Fruit fly (Drosophila melanogaster) whole organism, embryonic: ENCODE results near the gene Glut4EF.

Experiments used
- Aef1 ChIP-seq: fragments of 200-800 bp; sonication (Bioruptor generic); IDR thresholded peaks from 3 replicates; pipeline ENCODE4 v1.3.6; 2022; ENCODE audit warnings: missing biosample characterization, missing genetic modification characterization
- BEAF-32 ChIP-seq: fragments of 200-800 bp; sonication (Bioruptor generic); optimal IDR thresholded peaks from 3 replicates; lab custom pipeline; 2017; ENCODE audit warnings: missing biosample characterization, missing genetic modification characterization, mild to moderate bottlenecking, moderate library complexity, missing genetic modification reagents
- Bdp1 ChIP-seq: fragments of 200-800 bp; sonication (Bioruptor generic); optimal IDR thresholded peaks from 3 replicates; lab custom pipeline; 2016; ENCODE audit warnings: missing biosample characterization, missing genetic modification characterization
- Bgb ChIP-seq: fragments of 200-800 bp; sonication (Bioruptor generic); IDR thresholded peaks from 2 replicates; pipeline ENCODE4 v1.3.6; 2022; ENCODE audit warnings: missing biosample characterization, missing genetic modification characterization; ENCODE audit not compliant: partially characterized antibody
- BtbVII ChIP-seq: fragments of 200-800 bp; sonication (Bioruptor generic); optimal IDR thresholded peaks from 3 replicates; lab custom pipeline; 2017; ENCODE audit warnings: missing biosample characterization, mild to moderate bottlenecking, missing genetic modification characterization
- CG10321 ChIP-seq: fragments of 200-800 bp; sonication (Bioruptor generic); IDR thresholded peaks from 2 replicates; pipeline ENCODE4 v1.3.6; 2022; ENCODE audit warnings: missing biosample characterization, missing genetic modification characterization
- CG10543 ChIP-seq: fragments of 200-800 bp; sonication (Bioruptor generic); optimal IDR thresholded peaks from 3 replicates; lab custom pipeline; 2017; ENCODE audit warnings: missing biosample characterization, mild to moderate bottlenecking, missing genetic modification characterization, moderate library complexity
- CG11093 ChIP-seq: fragments of 200-800 bp; sonication (Bioruptor generic); IDR thresholded peaks from 3 replicates; pipeline ENCODE4 v1.3.6; 2022; ENCODE audit warnings: missing biosample characterization, missing genetic modification characterization
- CG11398 ChIP-seq: fragments of 200-800 bp; sonication (Bioruptor generic); optimal IDR thresholded peaks from 2 replicates; lab custom pipeline; 2016; ENCODE audit warnings: missing biosample characterization, missing genetic modification characterization
- CG12071 ChIP-seq: fragments of 200-800 bp; sonication (Bioruptor generic); optimal IDR thresholded peaks from 3 replicates; lab custom pipeline; 2018; ENCODE audit warnings: missing biosample characterization, mild to moderate bottlenecking, missing genetic modification characterization
- CG13775 ChIP-seq: fragments of 200-800 bp; sonication (Bioruptor generic); optimal IDR thresholded peaks from 3 replicates; lab custom pipeline; 2017; ENCODE audit warnings: missing biosample characterization, mild to moderate bottlenecking, missing genetic modification characterization
- CG15479 ChIP-seq: fragments of 200-800 bp; sonication (Bioruptor generic); optimal IDR thresholded peaks from 3 replicates; lab custom pipeline; 2019; ENCODE audit warnings: missing biosample characterization, mild to moderate bottlenecking, missing genetic modification characterization, moderate library complexity
- CG18262 ChIP-seq: fragments of 200-800 bp; optimal IDR thresholded peaks from 3 replicates; lab custom pipeline; 2019; ENCODE audit warnings: missing biosample characterization, mild to moderate bottlenecking, missing genetic modification characterization, moderate library complexity
- CG18764 ChIP-seq: fragments of 200-800 bp; sonication (Bioruptor generic); optimal IDR thresholded peaks from 3 replicates; lab custom pipeline; 2016; ENCODE audit warnings: missing biosample characterization, missing genetic modification characterization
- CG2116 ChIP-seq: fragments of 200-800 bp; sonication (Bioruptor generic); optimal IDR thresholded peaks from 3 replicates; lab custom pipeline; 2018; ENCODE audit warnings: missing biosample characterization, mild to moderate bottlenecking, missing genetic modification characterization
- CG2199 ChIP-seq: fragments of 200-800 bp; sonication (Bioruptor generic); IDR thresholded peaks from 3 replicates; pipeline ENCODE4 v1.3.6; 2022; ENCODE audit warnings: missing biosample characterization, missing genetic modification characterization
- CG34376 ChIP-seq: fragments of 200-800 bp; sonication (Bioruptor generic); optimal IDR thresholded peaks from 2 replicates; lab custom pipeline; 2018; ENCODE audit warnings: missing biosample characterization, mild to moderate bottlenecking, missing genetic modification characterization
- CG4617 ChIP-seq: fragments of 200-800 bp; sonication (Bioruptor generic); optimal IDR thresholded peaks from 3 replicates; lab custom pipeline; 2016; ENCODE audit warnings: missing biosample characterization, missing genetic modification characterization, borderline replicate concordance
- CG5245 ChIP-seq: fragments of 200-800 bp; sonication (Bioruptor generic); optimal IDR thresholded peaks from 3 replicates; lab custom pipeline; 2016; ENCODE audit warnings: missing biosample characterization, missing genetic modification characterization
- CG6654 ChIP-seq: fragments of 200-800 bp; sonication (Bioruptor generic); optimal IDR thresholded peaks from 2 replicates; lab custom pipeline; 2017; ENCODE audit warnings: missing biosample characterization, mild to moderate bottlenecking, missing genetic modification characterization
- CG7786 ChIP-seq: fragments of 200-800 bp; sonication (Bioruptor generic); optimal IDR thresholded peaks from 2 replicates; lab custom pipeline; 2016; ENCODE audit warnings: missing biosample characterization, missing genetic modification characterization
- CG8765 ChIP-seq: fragments of 200-800 bp; sonication (Bioruptor generic); IDR thresholded peaks from 2 replicates; pipeline ENCODE4 v1.3.6; 2022; ENCODE audit warnings: missing biosample characterization, missing genetic modification characterization
- CkIIα-i1 ChIP-seq: fragments of 200-800 bp; sonication (Bioruptor generic); IDR thresholded peaks from 2 replicates; pipeline ENCODE4 v1.3.6; 2022; ENCODE audit warnings: missing biosample characterization, missing genetic modification characterization
- Deaf1 ChIP-seq: fragments of 200-800 bp; optimal IDR thresholded peaks from 3 replicates; lab custom pipeline; 2019; ENCODE audit warnings: missing biosample characterization, mild to moderate bottlenecking, missing genetic modification characterization, moderate library complexity
- Dek ChIP-seq: fragments of 200-800 bp; sonication (Bioruptor generic); optimal IDR thresholded peaks from 3 replicates; lab custom pipeline; 2019; ENCODE audit warnings: missing biosample characterization, mild to moderate bottlenecking, missing genetic modification characterization, moderate library complexity
- Fer3 ChIP-seq: fragments of 200-800 bp; sonication (Bioruptor generic); optimal IDR thresholded peaks from 2 replicates; lab custom pipeline; 2018; ENCODE audit warnings: missing biosample characterization, mild to moderate bottlenecking, missing genetic modification characterization, moderate library complexity
- Hr78 ChIP-seq, 2 experiments: fragments of 200-800 bp in 1 of 2; fragments of >200 bp in 1 of 2; sonication (Bioruptor generic) in 1 of 2; optimal IDR thresholded peaks; 2 replicates each; lab custom pipeline; 2017 to 2019; ENCODE audit warnings: missing biosample characterization in 2 of 2, missing genetic modification characterization in 2 of 2, mild to moderate bottlenecking in 1 of 2, moderate library complexity in 1 of 2
- Hsf ChIP-seq: fragments of 200-800 bp; sonication (Bioruptor generic); optimal IDR thresholded peaks from 3 replicates; lab custom pipeline; 2016; ENCODE audit warnings: missing biosample characterization, missing genetic modification characterization
- Kr ChIP-seq: fragments of 200-800 bp; sonication (Bioruptor generic); optimal IDR thresholded peaks from 2 replicates; lab custom pipeline; 2017; ENCODE audit warnings: missing biosample characterization, mild to moderate bottlenecking, missing genetic modification characterization
- Lim3 ChIP-seq: fragments of 200-800 bp; sonication (Bioruptor generic); IDR thresholded peaks from 2 replicates; pipeline ENCODE4 v1.3.6; 2022; ENCODE audit warnings: missing biosample characterization, missing genetic modification characterization
- Max ChIP-seq: fragments of 200-800 bp; sonication (Bioruptor generic); optimal IDR thresholded peaks from 2 replicates; lab custom pipeline; 2016; ENCODE audit warnings: missing biosample characterization, mild to moderate bottlenecking, missing genetic modification characterization
- Meics ChIP-seq: fragments of 200-800 bp; sonication (Bioruptor generic); optimal IDR thresholded peaks from 2 replicates; lab custom pipeline; 2017; ENCODE audit warnings: missing biosample characterization, mild to moderate bottlenecking, missing genetic modification characterization
- Poxn ChIP-seq: fragments of 200-800 bp; sonication (Bioruptor generic); IDR thresholded peaks from 2 replicates; pipeline ENCODE4 v1.3.6; 2022; ENCODE audit warnings: missing biosample characterization, missing genetic modification characterization
- Side ChIP-seq: fragments of 200-800 bp; sonication (Bioruptor generic); optimal IDR thresholded peaks from 2 replicates; lab custom pipeline; 2016; ENCODE audit warnings: missing biosample characterization, missing genetic modification characterization
- cad ChIP-seq: fragments of >200 bp; optimal IDR thresholded peaks from 2 replicates; lab custom pipeline; 2017; ENCODE audit warnings: missing biosample characterization, missing genetic modification characterization
- ci ChIP-seq: fragments of 200-800 bp; sonication (Bioruptor generic); IDR thresholded peaks from 3 replicates; pipeline ENCODE4 v1.3.6; 2022; ENCODE audit warnings: missing biosample characterization, missing genetic modification characterization
- fu2 ChIP-seq: fragments of 200-800 bp; sonication (Bioruptor generic); optimal IDR thresholded peaks from 2 replicates; lab custom pipeline; 2016; ENCODE audit warnings: missing biosample characterization, missing genetic modification characterization
- gem ChIP-seq: fragments of 200-800 bp; sonication (Bioruptor generic); optimal IDR thresholded peaks from 2 replicates; lab custom pipeline; 2019; ENCODE audit warnings: missing biosample characterization, mild to moderate bottlenecking, missing genetic modification characterization, moderate library complexity
- gfzf ChIP-seq: fragments of 200-800 bp; sonication (Bioruptor generic); optimal IDR thresholded peaks from 2 replicates; lab custom pipeline; 2016; ENCODE audit warnings: missing biosample characterization, mild to moderate bottlenecking, missing genetic modification characterization, moderate library complexity
- gsb-n ChIP-seq: fragments of 200-800 bp; sonication (Bioruptor generic); optimal IDR thresholded peaks from 3 replicates; lab custom pipeline; 2018; ENCODE audit warnings: missing biosample characterization, mild to moderate bottlenecking, missing genetic modification characterization
- lbe ChIP-seq: fragments of 200-800 bp; sonication (Bioruptor generic); optimal IDR thresholded peaks from 2 replicates; lab custom pipeline; 2016; ENCODE audit warnings: missing biosample characterization, mild to moderate bottlenecking, missing genetic modification characterization
- mam ChIP-seq: fragments of 200-800 bp; sonication (Bioruptor generic); optimal IDR thresholded peaks from 3 replicates; lab custom pipeline; 2016; ENCODE audit warnings: missing biosample characterization, missing genetic modification characterization
- pnt ChIP-seq: fragments of 200-800 bp; sonication (Bioruptor generic); optimal IDR thresholded peaks from 3 replicates; lab custom pipeline; 2016; ENCODE audit warnings: missing biosample characterization, missing genetic modification characterization
- run ChIP-seq: fragments of 200-800 bp; sonication (Bioruptor generic); optimal IDR thresholded peaks from 3 replicates; lab custom pipeline; 2018; ENCODE audit warnings: missing biosample characterization, mild to moderate bottlenecking, missing genetic modification characterization
- shn ChIP-seq: fragments of 200-800 bp; sonication (Bioruptor generic); optimal IDR thresholded peaks from 3 replicates; lab custom pipeline; 2016; ENCODE audit warnings: missing biosample characterization, missing genetic modification characterization
- stwl ChIP-seq: fragments of 200-800 bp; sonication (Bioruptor generic); optimal IDR thresholded peaks from 3 replicates; lab custom pipeline; 2018; ENCODE audit warnings: missing biosample characterization, mild to moderate bottlenecking, missing genetic modification characterization, moderate library complexity
- tgo ChIP-seq: fragments of 200-800 bp; sonication (Bioruptor generic); IDR thresholded peaks from 3 replicates; pipeline ENCODE4 v1.3.6; 2022; ENCODE audit warnings: missing biosample characterization, missing genetic modification characterization
- wdn ChIP-seq: fragments of 200-800 bp; sonication (Bioruptor generic); IDR thresholded peaks from 2 replicates; pipeline ENCODE4 v1.3.6; 2022; ENCODE audit warnings: missing biosample characterization, missing genetic modification characterization
- zen2 ChIP-seq: fragments of 200-800 bp; sonication (Bioruptor generic); IDR thresholded peaks from 3 replicates; pipeline ENCODE4 v1.3.6; 2022; ENCODE audit warnings: missing biosample characterization, missing genetic modification characterization; ENCODE audit not compliant: partially characterized antibody
- zfh2 ChIP-seq: fragments of 200-800 bp; sonication (Bioruptor generic); optimal IDR thresholded peaks from 2 replicates; lab custom pipeline; 2016; ENCODE audit warnings: missing biosample characterization, missing genetic modification characterization

Gene Glut4EF

DNA sequence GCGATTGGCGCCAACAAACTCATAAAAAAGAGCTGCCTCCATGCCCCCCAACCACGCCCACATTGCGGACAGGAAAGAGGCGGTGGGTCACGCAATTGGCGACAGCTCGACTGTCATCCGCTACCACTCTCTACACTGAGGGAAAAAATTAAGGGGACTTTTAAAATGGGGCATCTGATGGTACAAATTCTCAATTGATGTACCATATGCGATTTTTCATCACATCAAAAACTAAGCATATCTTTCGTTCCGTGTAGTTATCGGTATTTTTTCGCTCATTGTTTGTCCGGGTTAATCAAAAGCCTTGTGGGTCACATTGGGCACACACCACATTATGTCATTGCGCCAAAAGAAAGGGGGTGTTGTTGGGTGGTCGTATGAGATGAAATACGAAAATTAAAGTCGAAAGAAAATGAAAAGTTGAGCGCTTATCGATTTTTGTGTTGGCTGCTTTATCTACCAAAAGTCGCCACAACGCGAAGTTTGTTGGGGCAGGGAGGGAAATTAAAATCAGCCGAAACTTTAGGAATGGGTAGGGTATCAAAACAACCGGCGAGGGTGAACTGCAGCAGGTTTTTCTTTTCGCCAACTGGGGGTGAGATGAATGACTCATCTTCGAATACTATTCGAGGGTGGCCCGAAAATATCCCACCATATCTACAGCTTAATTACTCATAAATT, 149.7 kb downstream of the Glut4EF start (continued):
- TF ChIP-seq Dek (tag; lab: Kevin White, UChicago), result peak; percentile 40
- no peak for TF ChIP-seq CkIIα-i1 (GFP tag; lab: Robert Waterston, UW)
- no peak for TF ChIP-seq BEAF-32 (GFP tag; lab: Kevin White, UChicago)
- no peak for TF ChIP-seq Deaf1 (tag; lab: Kevin White, UChicago)
- peak; percentile 5 for TF ChIP-seq pnt (GFP tag; lab: Kevin White, UChicago)
- TF ChIP-seq Bgb (GFP tag; lab: Robert Waterston, UW), result no peak
- no peak for TF ChIP-seq CG6654 (GFP tag; lab: Kevin White, UChicago)
- peak; percentile 17 for TF ChIP-seq CG5245
- no peak for TF ChIP-seq gfzf (GFP tag; lab: Kevin White, UChicago)
- TF ChIP-seq lbe, result no peak
- TF ChIP-seq zfh2 (GFP tag; lab: Kevin White, UChicago), result peak; percentile 31
- no peak for TF ChIP-seq CG15479 (GFP tag; lab: Kevin White, UChicago)
- TF ChIP-seq tgo, result peak; percentile 44; the same call in 1 of the 3 replicates
- TF ChIP-seq zen2 (GFP tag; lab: Robert Waterston, UW), result no peak
- no peak for TF ChIP-seq stwl (tag; lab: Kevin White, UChicago)
- TF ChIP-seq CG2199 (GFP tag; lab: Robert Waterston, UW), result no peak
- TF ChIP-seq Aef1 (GFP tag; lab: Robert Waterston, UW), result 0 out of 3 replicates have a peak, but pooled peaks have one; percentile 19
- TF ChIP-seq Poxn, result no peak
- TF ChIP-seq CG7786 (GFP tag; lab: Kevin White, UChicago), result peak; percentile 60
- peak; percentile 68 for TF ChIP-seq Meics (GFP tag; lab: Kevin White, UChicago)
- no peak for TF ChIP-seq CG11093 (GFP tag; lab: Robert Waterston, UW)
- no peak for TF ChIP-seq Hr78 (GFP tag; optimal IDR thresholded peaks at IDR 0.05; lab: Kevin White, UChicago)
- peak; percentile 1 for TF ChIP-seq run (tag; lab: Kevin White, UChicago)
- no peak for TF ChIP-seq Bdp1 (GFP tag; lab: Kevin White, UChicago)
- peak; percentile 74 for TF ChIP-seq CG10543 (GFP tag; lab: Kevin White, UChicago)
- no peak for TF ChIP-seq gsb-n (tag; lab: Kevin White, UChicago)
- TF ChIP-seq gem (tag; lab: Kevin White, UChicago), result no peak
- no peak for TF ChIP-seq cad (GFP tag; lab: Kevin White, UChicago)
- TF ChIP-seq CG18764 (GFP tag; lab: Kevin White, UChicago), result no peak
- peak; percentile 54 for TF ChIP-seq Side (GFP tag; lab: Kevin White, UChicago)
- no peak for TF ChIP-seq Max (GFP tag; lab: Kevin White, UChicago)
- TF ChIP-seq CG4617 (GFP tag; lab: Kevin White, UChicago), result no peak
- peak; percentile 21 for TF ChIP-seq fu2 (GFP tag; lab: Kevin White, UChicago)
- peak; percentile 9 for TF ChIP-seq CG13775
- TF ChIP-seq shn (GFP tag; lab: Kevin White, UChicago), result no peak
- TF ChIP-seq Fer3 (tag; lab: Kevin White, UChicago), result no peak
- no peak for TF ChIP-seq CG10321 (GFP tag; lab: Robert Waterston, UW)
- no peak for TF ChIP-seq CG8765
- peak; percentile 2 for TF ChIP-seq Hsf (GFP tag; lab: Kevin White, UChicago)
- TF ChIP-seq Lim3 (GFP tag; lab: Robert Waterston, UW), result no peak
- TF ChIP-seq ci (GFP tag; lab: Robert Waterston, UW), result 0 out of 3 replicates have a peak, but pooled peaks have one; percentile 50
- TF ChIP-seq CG18262, result no peak
- TF ChIP-seq wdn, result 0 out of 2 replicates have a peak, but pooled peaks have one; percentile 32
- peak; percentile 46 for TF ChIP-seq BtbVII (GFP tag; lab: Kevin White, UChicago)
- TF ChIP-seq CG34376 (GFP tag; lab: Kevin White, UChicago), result peak; percentile 30
- TF ChIP-seq CG2116 (GFP tag; lab: Kevin White, UChicago), result no peak
- TF ChIP-seq Kr (GFP tag; lab: Kevin White, UChicago), result no peak
- peak; percentile 58 for TF ChIP-seq mam (GFP tag; lab: Kevin White, UChicago)
- TF ChIP-seq CG11398 (GFP tag; lab: Kevin White, UChicago), result no peak
- TF ChIP-seq CG12071 (GFP tag; lab: Kevin White, UChicago), result peak; percentile 62
